Worm (Caenorhabditis elegans) whole organism, L1 larva: ENCODE results near the gene spat-3.

ENCODE experiments used
- C16A3.4 ChIP-seq: fragments of 150-350 bp; optimal IDR thresholded peaks from 2 replicates; lab custom pipeline; 2014; ENCODE audit warnings: missing biosample characterization, missing genetic modification characterization
- C34B4.2 ChIP-seq: sonication (generic microtip); optimal IDR thresholded peaks from 2 replicates; lab custom pipeline; 2017; ENCODE audit warnings: mild to moderate bottlenecking, missing genetic modification characterization, missing compliant biosample characterization
- alr-1 ChIP-seq: fragments of 200-800 bp; sonication (Bioruptor generic); optimal IDR thresholded peaks from 2 replicates; lab custom pipeline; 2018; ENCODE audit warnings: borderline replicate concordance, mild to moderate bottlenecking, missing genetic modification characterization, missing compliant biosample characterization
- aly-2 ChIP-seq: fragments of 150-350 bp; optimal IDR thresholded peaks from 2 replicates; lab custom pipeline; 2014; ENCODE audit warnings: missing biosample characterization, missing genetic modification characterization
- blmp-1 ChIP-seq: fragments of 150-350 bp; optimal IDR thresholded peaks from 2 replicates; lab custom pipeline; 2014; ENCODE audit warnings: missing biosample characterization, missing genetic modification characterization
- ceh-63 ChIP-seq: fragments of 200-800 bp; sonication (Bioruptor generic); optimal IDR thresholded peaks from 2 replicates; lab custom pipeline; 2018; ENCODE audit warnings: mild to moderate bottlenecking, missing genetic modification characterization, missing compliant biosample characterization
- ceh-8 ChIP-seq: fragments of 200-800 bp; sonication (Bioruptor generic); optimal IDR thresholded peaks from 2 replicates; lab custom pipeline; 2018; ENCODE audit warnings: mild to moderate bottlenecking, missing genetic modification characterization, moderate library complexity, missing compliant biosample characterization
- ceh-82 ChIP-seq, 3 experiments: fragments of 150-350 bp in 1 of 3; sonication (generic microtip) in 2 of 3; optimal IDR thresholded peaks; 2 replicates each; lab custom pipeline; 2014 to 2017; ENCODE audit warnings: missing biosample characterization in 3 of 3, missing genetic modification characterization in 3 of 3
- dpl-1 ChIP-seq, 3 experiments: fragments of 150-350 bp in 2 of 3; sonication (generic microtip) in 1 of 3; optimal IDR thresholded peaks; 2 replicates each; lab custom pipeline; 2014 to 2017; ENCODE audit warnings: missing biosample characterization in 3 of 3, missing genetic modification characterization in 3 of 3, missing genetic modification reagents in 3 of 3
- efl-1 ChIP-seq, 4 experiments: fragments of 150-350 bp; optimal IDR thresholded peaks in 3 of 4; peaks in 1 of 4; 1 replicate in 1 of 4; 2 replicates in 3 of 4; lab custom pipeline; 2014; ENCODE audit warnings: missing biosample characterization in 2 of 4, missing genetic modification characterization in 2 of 4, missing genetic modification reagents in 2 of 4
- egl-27 ChIP-seq, 2 experiments: fragments of 150-350 bp in 1 of 2; sonication (generic microtip); optimal IDR thresholded peaks; 3 replicates each; lab custom pipeline; 2017 to 2018; ENCODE audit warnings: missing biosample characterization in 2 of 2, missing genetic modification characterization in 2 of 2, missing genetic modification reagents in 2 of 2
- elt-2 ChIP-seq: sonication (generic microtip); optimal IDR thresholded peaks from 2 replicates; lab custom pipeline; 2016; ENCODE audit warnings: missing genetic modification characterization, mild to moderate bottlenecking, inconsistent platforms, missing compliant biosample characterization, missing genetic modification reagents
- elt-3 ChIP-seq, 6 experiments: fragments of 150-350 bp in 1 of 6; sonication (generic microtip); optimal IDR thresholded peaks; 2 replicates each; lab custom pipeline; 2017 to 2018; ENCODE audit warnings: missing biosample characterization in 6 of 6, missing genetic modification characterization in 6 of 6, inconsistent platforms in 1 of 6
- grh-1 ChIP-seq: fragments of 200-800 bp; sonication (Bioruptor generic); IDR thresholded peaks from 2 replicates; pipeline ENCODE4 v1.3.6; 2022; ENCODE audit warnings: missing genetic modification reagents, missing genetic modification characterization, missing compliant biosample characterization
- hlh-4 ChIP-seq: sonication (generic microtip); optimal IDR thresholded peaks from 2 replicates; lab custom pipeline; 2016; ENCODE audit warnings: mild to moderate bottlenecking, missing genetic modification characterization, missing compliant biosample characterization
- jun-1 ChIP-seq: fragments of 150-350 bp; optimal IDR thresholded peaks from 2 replicates; lab custom pipeline; 2014; ENCODE audit warnings: missing biosample characterization, missing genetic modification reagents, missing genetic modification characterization
- lin-14 ChIP-seq: fragments of 200-800 bp; sonication (Bioruptor generic); optimal IDR thresholded peaks from 2 replicates; lab custom pipeline; 2018; ENCODE audit warnings: mild to moderate bottlenecking, missing genetic modification characterization, moderate library complexity, missing compliant biosample characterization
- lin-15B ChIP-seq: fragments of 150-350 bp; sonication (generic microtip); optimal IDR thresholded peaks from 3 replicates; lab custom pipeline; 2014; ENCODE audit warnings: missing biosample characterization, missing genetic modification characterization
- lin-35 ChIP-seq, 2 experiments: fragments of 150-350 bp; optimal IDR thresholded peaks; 2 replicates each; lab custom pipeline; 2014; ENCODE audit warnings: missing biosample characterization in 2 of 2, missing genetic modification characterization in 2 of 2, missing genetic modification reagents in 2 of 2
- lsy-2 ChIP-seq, 2 experiments: fragments of 150-350 bp; optimal IDR thresholded peaks; 2 replicates each; lab custom pipeline; 2014; ENCODE audit warnings: missing biosample characterization in 2 of 2, missing genetic modification characterization in 2 of 2
- mdl-1 ChIP-seq, 2 experiments: fragments of 150-350 bp; optimal IDR thresholded peaks; 2 replicates each; lab custom pipeline; 2014 to 2017; ENCODE audit warnings: missing biosample characterization in 2 of 2, missing genetic modification characterization in 2 of 2, inconsistent platforms in 1 of 2
- mef-2 ChIP-seq: fragments of 150-350 bp; optimal IDR thresholded peaks from 2 replicates; lab custom pipeline; 2014; ENCODE audit warnings: missing biosample characterization, missing genetic modification characterization
- mep-1 ChIP-seq: fragments of 150-350 bp; optimal IDR thresholded peaks from 2 replicates; lab custom pipeline; 2014; ENCODE audit warnings: missing biosample characterization, missing genetic modification characterization
- nhr-20 ChIP-seq: sonication (generic microtip); optimal IDR thresholded peaks from 2 replicates; lab custom pipeline; 2016; ENCODE audit warnings: mild to moderate bottlenecking, missing genetic modification characterization, missing compliant biosample characterization
- nhr-71 ChIP-seq: sonication (generic microtip); optimal IDR thresholded peaks from 2 replicates; lab custom pipeline; 2016; ENCODE audit warnings: mild to moderate bottlenecking, missing genetic modification characterization, moderate library complexity, missing compliant biosample characterization
- nhr-85 ChIP-seq: sonication (generic microtip); peaks from one replicate; lab custom pipeline; 2016; ENCODE audit warnings: missing genetic modification characterization, inconsistent platforms, missing compliant biosample characterization
- nhr-90 ChIP-seq: sonication (generic microtip); optimal IDR thresholded peaks from 2 replicates; lab custom pipeline; 2016; ENCODE audit warnings: mild to moderate bottlenecking, missing genetic modification characterization, missing compliant biosample characterization; ENCODE audit not compliant: poor library complexity
- rnt-1 ChIP-seq: sonication (generic microtip); optimal IDR thresholded peaks from 2 replicates; lab custom pipeline; 2016; ENCODE audit warnings: mild to moderate bottlenecking, missing genetic modification characterization, moderate library complexity, missing compliant biosample characterization
- skn-1 ChIP-seq: fragments of 150-350 bp; optimal IDR thresholded peaks from 2 replicates; lab custom pipeline; 2014; ENCODE audit warnings: missing biosample characterization, missing genetic modification characterization
- snu-23 ChIP-seq: sonication (generic microtip); optimal IDR thresholded peaks from 2 replicates; lab custom pipeline; 2016; ENCODE audit warnings: missing genetic modification characterization, missing compliant biosample characterization
- sup-37 ChIP-seq: fragments of 200-800 bp; sonication (Bioruptor generic); optimal IDR thresholded peaks from 2 replicates; lab custom pipeline; 2018; ENCODE audit warnings: mild to moderate bottlenecking, missing genetic modification characterization, missing compliant biosample characterization
- tlp-1 ChIP-seq: fragments of 150-350 bp; optimal IDR thresholded peaks from 2 replicates; lab custom pipeline; 2014; ENCODE audit warnings: missing biosample characterization, missing genetic modification characterization
- unc-130 ChIP-seq: fragments of 150-350 bp; optimal IDR thresholded peaks from 2 replicates; lab custom pipeline; 2017; ENCODE audit warnings: missing biosample characterization, missing genetic modification characterization, inconsistent platforms
- vab-15 ChIP-seq: sonication (generic microtip); optimal IDR thresholded peaks from 2 replicates; lab custom pipeline; 2017; ENCODE audit warnings: missing genotype, mild to moderate bottlenecking, missing genetic modification characterization, missing compliant biosample characterization
- xbp-1 ChIP-seq: sonication (generic microtip); optimal IDR thresholded peaks from 2 replicates; lab custom pipeline; 2016; ENCODE audit warnings: missing genetic modification characterization, missing compliant biosample characterization

The spat-3 gene

ce11 chrX:4550987-4551386 lies 54.7 kb downstream of the spat-3 start:
- TF ChIP-seq lin-14 (GFP tag; lab: Kevin White, UChicago) (peak; percentile 77), lin-15B (no peak), blmp-1 (tag; lab: Kevin White, UChicago) (peak; percentile 94), C34B4.2 (no peak), sup-37 (GFP tag; lab: Kevin White, UChicago) (no peak), snu-23 (GFP tag; lab: Kevin White, UChicago) (peak; percentile 31), lsy-2 (tag; optimal IDR thresholded peaks at IDR 0.05; lab: Kevin White, UChicago) (peak in 1 of 2 experiments; percentile 30), dpl-1 (GFP tag; optimal IDR thresholded peaks at IDR 0.05; lab: Kevin White, UChicago) (peak in 1 of 3 experiments; percentile 3), rnt-1 (tag; lab: Kevin White, UChicago) (peak; percentile 36), nhr-20 (tag; lab: Kevin White, UChicago) (peak; percentile 52), C16A3.4 (tag; lab: Kevin White, UChicago) (peak; percentile 26), unc-130 (tag; lab: Kevin White, UChicago) (peak; percentile 65), grh-1 (GFP tag; lab: Robert Waterston, UW) (peak; percentile 54; the same call in 1 of the 2 replicates), vab-15 (tag; lab: Kevin White, UChicago) (peak; percentile 28), hlh-4 (tag; lab: Kevin White, UChicago) (no peak), nhr-90 (peak; percentile 44), nhr-85 (peak; percentile 95), mdl-1 (tag; optimal IDR thresholded peaks at IDR 0.05; lab: Kevin White, UChicago) (peak in 1 of 2 experiments; percentile 54), elt-3 (tag; optimal IDR thresholded peaks at IDR 0.05; lab: Kevin White, UChicago) (peak; percentile 6 to 74 (median 33)), lin-35 (GFP tag; optimal IDR thresholded peaks at IDR 0.05; lab: Kevin White, UChicago) (peak; percentile 3 to 52), mef-2 (tag; lab: Kevin White, UChicago) (no peak), nhr-71 (tag; lab: Kevin White, UChicago) (peak; percentile 56), elt-2 (tag; lab: Kevin White, UChicago) (no peak), egl-27 (tag; optimal IDR thresholded peaks at IDR 0.05; lab: Kevin White, UChicago) (peak; percentile 10 to 41), ceh-8 (GFP tag; lab: Kevin White, UChicago) (no peak)

ce11 chrX:4549853-4550596 lies 55.7 kb downstream of the spat-3 start, which contains the start of gene C07A12.18:
TSS of gene C07A12.18 (minus strand) at chrX:4549903.
- TF ChIP-seq lin-35 (GFP tag; optimal IDR thresholded peaks at IDR 0.05; lab: Kevin White, UChicago) (peak in 1 of 2 experiments; percentile 23), mep-1 (peak; percentile 21), mdl-1 (tag; optimal IDR thresholded peaks at IDR 0.05; lab: Kevin White, UChicago) (peak in 1 of 2 experiments; percentile 26), nhr-71 (tag; lab: Kevin White, UChicago) (peak; percentile 23), snu-23 (GFP tag; lab: Kevin White, UChicago) (peak; percentile 17), jun-1 (tag; lab: Kevin White, UChicago) (no peak), grh-1 (GFP tag; lab: Robert Waterston, UW) (peak; percentile 67), nhr-20 (tag; lab: Kevin White, UChicago) (peak; percentile 27), skn-1 (tag; lab: Kevin White, UChicago) (peak; percentile 7), blmp-1 (tag; lab: Kevin White, UChicago) (peak; percentile 41), nhr-85 (peak; percentile 85), ceh-63 (no peak), ceh-82 (tag; optimal IDR thresholded peaks at IDR 0.05; lab: Kevin White, UChicago) (no peak), lin-14 (GFP tag; lab: Kevin White, UChicago) (peak; percentile 68), efl-1 (optimal IDR thresholded peaks at IDR 0.05; lab: Kevin White, UChicago) (no peak), efl-1 (GFP tag; optimal IDR thresholded peaks at IDR 0.05 in 1 of 2; lab: Kevin White, UChicago) (peak in 1 of 2 experiments; percentile 88), elt-3 (tag; optimal IDR thresholded peaks at IDR 0.05; lab: Kevin White, UChicago) (peak in 1 of 6 experiments; percentile 28), xbp-1 (peak; percentile 15), aly-2 (tag; lab: Kevin White, UChicago) (no peak)

- TF ChIP-seq tlp-1 (tag; lab: Kevin White, UChicago) (no peak), alr-1 (tag; lab: Kevin White, UChicago) (no peak)
Observed at ce11 chrX:4548929-4549328, 56.8 kb downstream of the spat-3 start.
